Worm (Caenorhabditis elegans): ENCODE data around the gene txt-6.

txt-6 gene

DNA sequence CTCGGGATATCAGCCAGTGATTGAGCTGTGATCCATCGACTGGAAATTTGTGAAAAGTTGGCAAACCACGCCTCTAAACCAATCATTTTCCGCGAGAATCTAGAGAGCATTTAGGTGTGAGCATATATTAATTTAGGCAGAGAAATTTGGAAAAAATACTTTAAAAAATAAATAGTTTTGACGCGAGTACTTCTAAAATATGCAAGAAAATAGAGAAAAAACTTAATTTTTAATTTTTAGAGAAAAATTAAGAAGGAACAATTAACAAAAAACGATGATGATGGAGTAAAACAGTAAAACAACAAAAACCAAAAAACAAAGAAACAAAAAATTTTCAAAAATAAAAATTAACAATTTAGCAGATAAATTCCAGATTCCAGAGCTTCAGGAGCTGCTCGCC is at the start of gene txt-6:
Gene txt-6 (minus strand): TSS at position 101 of the 400 bp plus-strand sequence.
- TF ChIP-seq cey-2 (tag; optimal IDR thresholded peaks at IDR 0.05; ENCODE audit: borderline replicate concordance, insufficient read depth) (no peak), madf-5 (GFP tag; IDR thresholded peaks at IDR 0.05) (0 out of 4 replicates have a peak, but pooled peaks of 1 of the 2 experiments have one; percentile 41)

ce11 chrV:4655175-4655574 is 48.4 kb upstream of the txt-6 start, which contains the start of gene F41F3.9:
Gene F41F3.9, plus strand, starts transcription at chrV:4655475.
- TF ChIP-seq egl-43 (GFP tag; IDR thresholded peaks at IDR 0.05) (no peak), ceh-32 (tag; optimal IDR thresholded peaks at IDR 0.05; ENCODE audit: poor library complexity) (no peak), nhr-41 (GFP tag; IDR thresholded peaks at IDR 0.05) (no peak), dve-1 (tag; optimal IDR thresholded peaks at IDR 0.05; ENCODE audit: insufficient read depth) (no peak), sdz-12 (GFP tag; optimal IDR thresholded peaks at IDR 0.05) (no peak), hlh-11 (tag; optimal IDR thresholded peaks at IDR 0.05) (no peak), F26F4.8 (GFP tag; conservative IDR thresholded peaks at IDR 0.05) (no peak), F44E2.7 (GFP tag; IDR thresholded peaks at IDR 0.05) (no peak), ctbp-1 (GFP tag; IDR thresholded peaks at IDR 0.05) (no peak), mxl-2 (GFP tag; conservative IDR thresholded peaks at IDR 0.05) (no peak), madf-5 (GFP tag; IDR thresholded peaks at IDR 0.05) (no peak), unc-130 (GFP tag; optimal IDR thresholded peaks at IDR 0.05) (no peak), spr-1 (tag; optimal IDR thresholded peaks at IDR 0.05) (no peak)

- TF ChIP-seq ztf-11 (tag; optimal IDR thresholded peaks at IDR 0.05), result no peak
- TF ChIP-seq ctbp-1 (GFP tag; IDR thresholded peaks at IDR 0.05), result no peak
- no peak for TF ChIP-seq Y105C5A.15 (GFP tag; IDR thresholded peaks at IDR 0.05)
- TF ChIP-seq nhr-28 (tag; optimal IDR thresholded peaks at IDR 0.05), result no peak
These were observed 47.3 kb upstream of the txt-6 start, which contains the start of the genes col-139 and F41F3.1 for ce11 chrV:4653871-4654605. Gene col-139, minus strand, starts transcription at chrV:4653971. Gene F41F3.1, plus strand, starts transcription at chrV:4654555.

ce11 chrV:4653093-4653492 is 46.4 kb upstream of the txt-6 start:
- TF ChIP-seq nhr-76 (tag; optimal IDR thresholded peaks at IDR 0.05), result no peak
- TF ChIP-seq F37D6.2 (tag; optimal IDR thresholded peaks at IDR 0.05), result no peak
- TF ChIP-seq set-16 (GFP tag; IDR thresholded peaks at IDR 0.05), result peak; percentile 99
- no peak for TF ChIP-seq skn-1 (tag; optimal IDR thresholded peaks at IDR 0.05)
- TF ChIP-seq saeg-2 (GFP tag; IDR thresholded peaks at IDR 0.05), result no peak
- no peak for TF ChIP-seq lin-38 (GFP tag; IDR thresholded peaks at IDR 0.05)
- peak; percentile 17 for TF ChIP-seq mxl-3 (GFP tag; optimal IDR thresholded peaks at IDR 0.05)
- no peak for TF ChIP-seq dmd-6 (GFP tag; IDR thresholded peaks at IDR 0.05)
- no peak for TF ChIP-seq F26F4.8 (GFP tag; conservative IDR thresholded peaks at IDR 0.05)
- TF ChIP-seq unc-62 (GFP tag; optimal IDR thresholded peaks at IDR 0.05 in 1 of 2), result no peak
- no peak for TF ChIP-seq unc-62 (tag; optimal IDR thresholded peaks at IDR 0.05)
- TF ChIP-seq ctbp-1 (GFP tag; IDR thresholded peaks at IDR 0.05), result 0 out of 2 replicates have a peak, but pooled peaks have one; percentile 6
- no peak for TF ChIP-seq nhr-111 (GFP tag; optimal IDR thresholded peaks at IDR 0.05)
- no peak for TF ChIP-seq mep-1 (tag; optimal IDR thresholded peaks at IDR 0.05)
- peak; percentile 29; the same call in 1 of the 2 replicates for TF ChIP-seq T26A8.4 (GFP tag; IDR thresholded peaks at IDR 0.05)
- TF ChIP-seq tra-1 (GFP tag; IDR thresholded peaks at IDR 0.05), result 0 out of 2 replicates have a peak, but pooled peaks have one; percentile 29
- TF ChIP-seq pqm-1 (tag; optimal IDR thresholded peaks at IDR 0.05), result no peak
- TF ChIP-seq aly-2 (tag; optimal IDR thresholded peaks at IDR 0.05), result no peak
- no peak for TF ChIP-seq D1046.2 (GFP tag; IDR thresholded peaks at IDR 0.05)
- TF ChIP-seq egl-43 (GFP tag; IDR thresholded peaks at IDR 0.05), result 0 out of 2 replicates have a peak, but pooled peaks have one; percentile 26
- peak; percentile 30 to 79; a peak in 1 of 4 replicates for TF ChIP-seq madf-5 (GFP tag; IDR thresholded peaks at IDR 0.05)

Data from whole organism, L4 larva.